Worm (Caenorhabditis elegans): ENCODE data around the gene T12D8.10.

DNA sequence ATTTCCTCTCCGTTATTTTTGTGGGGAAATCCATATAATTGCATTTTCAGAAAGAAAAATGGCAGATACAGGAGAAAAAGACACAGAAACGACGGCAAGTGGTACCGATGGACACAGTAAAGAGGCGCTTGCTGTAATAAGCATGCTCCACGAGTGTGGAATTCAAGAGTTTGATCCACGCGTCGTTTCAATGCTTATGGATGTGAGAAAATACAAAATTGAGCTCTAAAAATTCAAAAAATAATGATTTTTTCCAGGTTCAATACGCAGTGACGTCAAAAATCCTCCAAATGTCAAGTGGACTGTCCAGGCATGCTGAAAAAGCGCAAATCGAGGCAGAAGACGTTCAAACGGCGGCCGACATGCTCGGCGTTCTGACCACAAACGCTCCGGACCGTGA, 17.9 kb downstream of the T12D8.10 start, which contains the start of gene taf-9:
- 0 out of 2 replicates have a peak, but pooled peaks have one; percentile 21 for TF ChIP-seq attf-6 (GFP tag; IDR thresholded peaks at IDR 0.05)
- no peak for TF ChIP-seq somi-1 (GFP tag; optimal IDR thresholded peaks at IDR 0.05)
- no peak for TF ChIP-seq snpc-1.1 (tag; optimal IDR thresholded peaks at IDR 0.05; ENCODE audit: insufficient read depth)
- TF ChIP-seq Y56A3A.18 (GFP tag; IDR thresholded peaks at IDR 0.05) = no peak
- no peak for TF ChIP-seq him-1 (tag; optimal IDR thresholded peaks at IDR 0.05)
- TF ChIP-seq nhr-120 (GFP tag; IDR thresholded peaks at IDR 0.05) = no peak
- TF ChIP-seq hmg-20 (GFP tag; IDR thresholded peaks at IDR 0.05) = no peak

Data from whole organism, young adult.